Fruit fly (Drosophila melanogaster): ENCODE measurements around the gene CG14543.
A peak's percentile ranks its signal among the peaks of the same experiment; 100 is the strongest.

The CG14543 gene

DNA sequence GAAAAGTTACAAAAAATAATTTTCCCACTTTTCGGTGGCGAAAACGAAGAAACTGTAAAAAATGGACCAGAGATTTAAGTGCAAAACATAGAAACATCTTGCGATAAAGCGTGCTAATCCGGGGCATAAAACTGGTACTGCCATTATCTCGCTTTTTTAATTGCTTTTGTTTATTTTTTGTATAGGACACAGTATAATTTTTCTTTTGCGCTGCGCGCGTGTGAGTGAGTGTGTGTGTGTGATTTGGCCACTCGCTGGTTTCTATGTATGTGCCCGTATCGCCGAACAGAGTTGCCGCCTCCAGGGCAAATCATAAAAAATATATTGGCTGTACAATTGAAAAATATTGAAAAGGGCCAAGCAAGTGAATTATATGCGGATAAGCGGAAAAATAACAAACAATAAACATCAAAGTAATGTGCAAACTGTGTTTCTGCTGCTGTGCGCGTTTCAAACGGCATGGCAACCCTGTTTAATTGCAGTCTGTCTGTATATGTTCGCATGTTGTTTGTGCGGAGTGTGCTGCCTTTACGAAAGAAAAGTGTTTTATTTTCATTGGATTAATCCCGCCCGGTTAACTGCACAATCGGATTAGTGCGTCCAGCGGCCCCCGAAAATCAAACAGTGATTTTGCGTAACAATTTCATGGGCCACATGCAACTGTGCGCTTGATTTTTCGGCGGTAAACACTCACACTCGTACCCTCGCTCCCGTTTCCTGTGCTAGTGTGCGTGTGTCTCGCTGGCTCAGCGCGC, 14.1 kb upstream of the CG14543 start (continued):
- TF ChIP-seq CG10431 (GFP tag; optimal IDR thresholded peaks at IDR 0.05) (peak; percentile 77), zfh1 (GFP tag; IDR thresholded peaks at IDR 0.05) (peak; percentile 98), CG11398 (GFP tag; optimal IDR thresholded peaks at IDR 0.05) (peak; percentile 97), chn (GFP tag; optimal IDR thresholded peaks at IDR 0.05) (peak; percentile 98), CG8290 (GFP tag; optimal IDR thresholded peaks at IDR 0.05) (peak; percentile 94), CG8290 (tag; optimal IDR thresholded peaks at IDR 0.05) (peak; percentile 76 to 97), cad (GFP tag; optimal IDR thresholded peaks at IDR 0.05) (peak; percentile 40), yki (optimal IDR thresholded peaks at IDR 0.05) (no peak), z (GFP tag; IDR thresholded peaks at IDR 0.05) (peak; percentile 72; the same call in 2 of the 3 replicates), bab2 (GFP tag; optimal IDR thresholded peaks at IDR 0.05) (peak; percentile 98), CG12299 (tag; optimal IDR thresholded peaks at IDR 0.05) (peak; percentile 77), corto (GFP tag; optimal IDR thresholded peaks at IDR 0.05) (peak; percentile 89), org-1 (GFP tag; optimal IDR thresholded peaks at IDR 0.05) (peak; percentile 96), Doc2 (GFP tag; IDR thresholded peaks at IDR 0.05) (peak; percentile 84), CG14667 (GFP tag; IDR thresholded peaks at IDR 0.05) (peak; percentile 95), Dfd (GFP tag; optimal IDR thresholded peaks at IDR 0.05) (peak in 1 of 2 experiments; percentile 13), nom (GFP tag; optimal IDR thresholded peaks at IDR 0.05) (peak; percentile 75), CG43689 (GFP tag; IDR thresholded peaks at IDR 0.05) (peak; percentile 95), cato (GFP tag; optimal IDR thresholded peaks at IDR 0.05; ENCODE audit: borderline replicate concordance) (peak; percentile 93), CG12659 (GFP tag; optimal IDR thresholded peaks at IDR 0.05) (peak; percentile 97), Lim3 (GFP tag; IDR thresholded peaks at IDR 0.05) (peak; percentile 87), hb (GFP tag; IDR thresholded peaks at IDR 0.05; ENCODE audit: partially characterized antibody) (no peak), zf30C (GFP tag; optimal IDR thresholded peaks at IDR 0.05) (no peak), scrt (GFP tag; optimal IDR thresholded peaks at IDR 0.05) (peak; percentile 91), CG18011 (GFP tag; optimal IDR thresholded peaks at IDR 0.05) (peak; percentile 90), slp2 (GFP tag; optimal IDR thresholded peaks at IDR 0.05) (peak; percentile 97), CG4282 (GFP tag; optimal IDR thresholded peaks at IDR 0.05) (peak; percentile 94), chm (GFP tag; IDR thresholded peaks at IDR 0.05) (peak; percentile 97), CG34376 (GFP tag; optimal IDR thresholded peaks at IDR 0.05) (peak; percentile 69), zen2 (GFP tag; IDR thresholded peaks at IDR 0.05; ENCODE audit: partially characterized antibody) (no peak), CG31365 (tag; optimal IDR thresholded peaks at IDR 0.05) (peak; percentile 82), CG8944 (GFP tag; optimal IDR thresholded peaks at IDR 0.05) (peak; percentile 97), CG42726 (GFP tag; IDR thresholded peaks at IDR 0.05; ENCODE audit: partially characterized antibody) (no peak), grau (tag; optimal IDR thresholded peaks at IDR 0.05) (peak; percentile 93), ems (GFP tag; optimal IDR thresholded peaks at IDR 0.05) (peak; percentile 96), Opbp (GFP tag; IDR thresholded peaks at IDR 0.05; ENCODE audit: partially characterized antibody) (no peak), sr (GFP tag; IDR thresholded peaks at IDR 0.05) (peak; percentile 92), CG8924 (tag; optimal IDR thresholded peaks at IDR 0.05) (peak; percentile 94), stc (GFP tag; IDR thresholded peaks at IDR 0.05) (peak; percentile 97), tx (GFP tag; optimal IDR thresholded peaks at IDR 0.05) (peak; percentile 97), CG2678 (tag; optimal IDR thresholded peaks at IDR 0.05) (peak; percentile 96), CG7372 (GFP tag; IDR thresholded peaks at IDR 0.05) (peak; percentile 95), bigmax (GFP tag; optimal IDR thresholded peaks at IDR 0.05) (peak; percentile 44), Bgb (GFP tag; IDR thresholded peaks at IDR 0.05; ENCODE audit: partially characterized antibody) (no peak), prd (optimal IDR thresholded peaks at IDR 0.05) (no peak), prd (GFP tag; IDR thresholded peaks at IDR 0.05) (peak; percentile 98), amos (GFP tag; IDR thresholded peaks at IDR 0.05; ENCODE audit: partially characterized antibody) (no peak), unc-4 (GFP tag; IDR thresholded peaks at IDR 0.05; ENCODE audit: partially characterized antibody) (no peak), cg (GFP tag; optimal IDR thresholded peaks at IDR 0.05) (peak; percentile 91), Dref (GFP tag; IDR thresholded peaks at IDR 0.05) (0 out of 2 replicates have a peak, but pooled peaks have one; percentile 35)
